Fruit fly (Drosophila melanogaster) whole organism, embryonic: Measurements from ENCODE around the gene PRL-1.
A peak's percentile ranks its signal among the peaks of the same experiment; 100 is the strongest.

ENCODE experiments used
- Abd-B ChIP-seq: fragments of 200-800 bp; sonication (Bioruptor generic); optimal IDR thresholded peaks from 2 replicates; lab custom pipeline; 2018; ENCODE audit warnings: missing biosample characterization, mild to moderate bottlenecking, missing genetic modification characterization, moderate library complexity
- CG10209 ChIP-seq: fragments of 200-800 bp; sonication (Bioruptor generic); optimal IDR thresholded peaks from 3 replicates; lab custom pipeline; 2017; ENCODE audit warnings: missing biosample characterization, mild to moderate bottlenecking, missing genetic modification characterization, missing genetic modification reagents
- CG10543 ChIP-seq: fragments of 200-800 bp; sonication (Bioruptor generic); optimal IDR thresholded peaks from 3 replicates; lab custom pipeline; 2017; ENCODE audit warnings: missing biosample characterization, mild to moderate bottlenecking, missing genetic modification characterization, moderate library complexity
- CG11093 ChIP-seq: fragments of 200-800 bp; sonication (Bioruptor generic); IDR thresholded peaks from 3 replicates; pipeline ENCODE4 v1.3.6; 2022; ENCODE audit warnings: missing biosample characterization, missing genetic modification characterization
- CG13624 ChIP-seq: fragments of 200-800 bp; sonication (Bioruptor generic); optimal IDR thresholded peaks from 2 replicates; lab custom pipeline; 2016; ENCODE audit warnings: missing biosample characterization, missing genetic modification characterization
- CG14860 ChIP-seq: fragments of 200-800 bp; sonication (Bioruptor generic); IDR thresholded peaks from 3 replicates; pipeline ENCODE4 v1.3.6; 2022; ENCODE audit warnings: missing biosample characterization, missing genetic modification characterization; ENCODE audit not compliant: partially characterized antibody
- CG15073 ChIP-seq: fragments of 200-800 bp; sonication (Bioruptor generic); optimal IDR thresholded peaks from 2 replicates; lab custom pipeline; 2016; ENCODE audit warnings: missing biosample characterization, missing genetic modification characterization
- CG15479 ChIP-seq: fragments of 200-800 bp; sonication (Bioruptor generic); optimal IDR thresholded peaks from 3 replicates; lab custom pipeline; 2019; ENCODE audit warnings: missing biosample characterization, mild to moderate bottlenecking, missing genetic modification characterization, moderate library complexity
- CG16779 ChIP-seq: fragments of 200-800 bp; sonication (Bioruptor generic); IDR thresholded peaks from 2 replicates; pipeline ENCODE4 v1.3.6; 2022; ENCODE audit warnings: missing biosample characterization, missing genetic modification characterization
- CG17912 ChIP-seq: fragments of 200-800 bp; sonication (Bioruptor generic); optimal IDR thresholded peaks from 2 replicates; lab custom pipeline; 2018; ENCODE audit warnings: missing biosample characterization, mild to moderate bottlenecking, missing genetic modification characterization
- CG18011 ChIP-seq: fragments of 200-800 bp; sonication (Bioruptor generic); optimal IDR thresholded peaks from 2 replicates; lab custom pipeline; 2017; ENCODE audit warnings: missing biosample characterization, missing genetic modification characterization, mild to moderate bottlenecking, moderate library complexity, missing genotype
- CG1832 ChIP-seq: fragments of 200-800 bp; sonication (Bioruptor generic); optimal IDR thresholded peaks from 2 replicates; lab custom pipeline; 2017; ENCODE audit warnings: missing biosample characterization, mild to moderate bottlenecking, missing genetic modification characterization, inconsistent platforms
- CG2199 ChIP-seq: fragments of 200-800 bp; sonication (Bioruptor generic); IDR thresholded peaks from 3 replicates; pipeline ENCODE4 v1.3.6; 2022; ENCODE audit warnings: missing biosample characterization, missing genetic modification characterization
- CG4282 ChIP-seq: fragments of 200-800 bp; sonication (Bioruptor generic); optimal IDR thresholded peaks from 2 replicates; lab custom pipeline; 2016; ENCODE audit warnings: missing biosample characterization, missing genetic modification characterization
- CG5953 ChIP-seq: fragments of 200-800 bp; sonication (Bioruptor generic); IDR thresholded peaks from 2 replicates; pipeline ENCODE4 v1.3.6; 2022; ENCODE audit warnings: missing biosample characterization, missing genetic modification characterization
- D ChIP-seq, 2 experiments: fragments of 200-800 bp in 1 of 2; fragments of >200 bp in 1 of 2; sonication (Bioruptor generic) in 1 of 2; optimal IDR thresholded peaks; 2 replicates in 1 of 2; 3 replicates in 1 of 2; lab custom pipeline; 2017; ENCODE audit warnings: mild to moderate bottlenecking in 1 of 2, missing biosample characterization in 1 of 2, missing genetic modification characterization in 1 of 2, missing genetic modification reagents in 1 of 2
- Opbp ChIP-seq: fragments of 200-800 bp; sonication (Bioruptor generic); IDR thresholded peaks from 3 replicates; pipeline ENCODE4 v1.3.6; 2022; ENCODE audit warnings: missing biosample characterization, missing genetic modification characterization; ENCODE audit not compliant: partially characterized antibody
- Sox100B ChIP-seq: fragments of 200-800 bp; sonication (Bioruptor generic); optimal IDR thresholded peaks from 3 replicates; lab custom pipeline; 2018; ENCODE audit warnings: missing biosample characterization, mild to moderate bottlenecking, missing genetic modification characterization
- al ChIP-seq: fragments of 200-800 bp; sonication (Bioruptor generic); IDR thresholded peaks from 2 replicates; pipeline ENCODE4 v1.3.6; 2022; ENCODE audit warnings: missing biosample characterization, missing genetic modification characterization
- bsh ChIP-seq, 2 experiments: fragments of 200-800 bp; sonication (Bioruptor generic); optimal IDR thresholded peaks; 2 replicates each; lab custom pipeline; 2017 to 2018; ENCODE audit warnings: mild to moderate bottlenecking in 2 of 2, missing biosample characterization in 2 of 2, missing genetic modification characterization in 2 of 2, moderate library complexity in 1 of 2
- btn ChIP-seq: fragments of 200-800 bp; sonication (Bioruptor generic); optimal IDR thresholded peaks from 2 replicates; lab custom pipeline; 2016; ENCODE audit warnings: missing biosample characterization, missing genetic modification characterization
- cato ChIP-seq: fragments of 200-800 bp; sonication (Bioruptor generic); optimal IDR thresholded peaks from 2 replicates; lab custom pipeline; 2016; ENCODE audit warnings: missing biosample characterization, missing genetic modification characterization, borderline replicate concordance
- crol ChIP-seq: fragments of 200-800 bp; sonication (Bioruptor generic); IDR thresholded peaks from 2 replicates; pipeline ENCODE4 v1.3.6; 2022; ENCODE audit warnings: missing biosample characterization, missing genetic modification characterization
- dm ChIP-seq: fragments of 200-800 bp; sonication (Bioruptor generic); optimal IDR thresholded peaks from 3 replicates; lab custom pipeline; 2016; ENCODE audit warnings: missing biosample characterization, missing genetic modification characterization
- ewg ChIP-seq: fragments of 200-800 bp; sonication (Bioruptor generic); optimal IDR thresholded peaks from 3 replicates; lab custom pipeline; 2017; ENCODE audit warnings: mild to moderate bottlenecking, missing biosample characterization, missing genetic modification reagents, missing genetic modification characterization
- knrl ChIP-seq: fragments of 200-800 bp; sonication (Bioruptor generic); IDR thresholded peaks from 3 replicates; pipeline ENCODE4 v1.3.6; 2022; ENCODE audit warnings: missing biosample characterization, missing genetic modification characterization; ENCODE audit not compliant: partially characterized antibody
- lov ChIP-seq, 2 experiments: fragments of 200-800 bp in 1 of 2; fragments of >200 bp in 1 of 2; sonication (Bioruptor generic) in 1 of 2; IDR thresholded peaks in 1 of 2; optimal IDR thresholded peaks in 1 of 2; 2 replicates in 1 of 2; 3 replicates in 1 of 2; pipeline versions ENCODE4 v1.3.6 to Lab custom; 2017 to 2022; ENCODE audit warnings: missing biosample characterization in 1 of 2, missing genetic modification characterization in 1 of 2
- nerfin-1 ChIP-seq: fragments of 200-800 bp; sonication (Bioruptor generic); optimal IDR thresholded peaks from 3 replicates; lab custom pipeline; 2019; ENCODE audit warnings: missing biosample characterization, mild to moderate bottlenecking, missing genetic modification characterization, moderate library complexity
- nom ChIP-seq: fragments of 200-800 bp; sonication (Bioruptor generic); optimal IDR thresholded peaks from 2 replicates; lab custom pipeline; 2017; ENCODE audit warnings: missing biosample characterization, missing genetic modification characterization, mild to moderate bottlenecking, moderate library complexity, missing genetic modification reagents
- odd ChIP-seq: fragments of 200-800 bp; sonication (Bioruptor generic); optimal IDR thresholded peaks from 2 replicates; lab custom pipeline; 2017; ENCODE audit warnings: missing biosample characterization, mild to moderate bottlenecking, missing genetic modification characterization
- peb ChIP-seq: fragments of 200-800 bp; sonication (Bioruptor generic); IDR thresholded peaks from 2 replicates; pipeline ENCODE4 v1.3.6; 2022; ENCODE audit warnings: missing biosample characterization, missing genetic modification characterization
- pfk ChIP-seq: fragments of 200-800 bp; sonication (Bioruptor generic); optimal IDR thresholded peaks from 2 replicates; lab custom pipeline; 2018; ENCODE audit warnings: missing biosample characterization, mild to moderate bottlenecking, missing genetic modification characterization, moderate library complexity
- pros ChIP-seq: fragments of 200-800 bp; sonication (Bioruptor generic); optimal IDR thresholded peaks from 3 replicates; lab custom pipeline; 2019; ENCODE audit warnings: missing biosample characterization, mild to moderate bottlenecking, missing genetic modification characterization, moderate library complexity
- sens ChIP-seq: fragments of 200-800 bp; sonication (Bioruptor generic); peaks from one replicate; lab custom pipeline; 2016; ENCODE audit warnings: missing biosample characterization, missing genetic modification characterization
- stwl ChIP-seq: fragments of 200-800 bp; sonication (Bioruptor generic); optimal IDR thresholded peaks from 3 replicates; lab custom pipeline; 2018; ENCODE audit warnings: missing biosample characterization, mild to moderate bottlenecking, missing genetic modification characterization, moderate library complexity

PRL-1 gene

DNA sequence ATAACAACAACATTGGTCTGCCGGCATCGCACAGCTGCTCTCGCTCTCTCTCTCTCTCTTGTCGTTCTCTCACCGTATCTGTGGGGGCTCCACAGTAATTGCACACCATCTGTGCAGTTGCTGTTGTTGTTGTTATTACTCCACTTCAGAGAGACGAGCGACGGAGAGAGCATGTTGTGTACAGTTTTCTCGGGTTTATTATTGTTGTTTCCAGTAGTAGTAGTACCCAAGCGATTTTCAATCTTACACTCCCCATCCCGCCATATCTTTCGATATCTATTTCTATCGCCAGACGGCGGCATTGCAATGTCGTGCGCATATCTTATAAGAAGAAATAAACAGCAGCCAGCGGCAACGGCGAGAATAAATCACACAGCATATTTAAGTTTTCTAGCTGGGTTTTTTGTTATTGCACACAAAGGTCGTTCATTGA, 10.7 kb upstream of the PRL-1 start (continued):
- TF ChIP-seq pfk (GFP tag; lab: Kevin White, UChicago): peak; percentile 66
- peak; percentile 4 for TF ChIP-seq CG17912 (GFP tag; lab: Kevin White, UChicago)
- TF ChIP-seq odd (GFP tag; lab: Kevin White, UChicago): peak; percentile 2
- TF ChIP-seq pros (GFP tag; lab: Kevin White, UChicago): peak; percentile 58
- TF ChIP-seq nerfin-1 (tag; lab: Kevin White, UChicago): peak; percentile 25

DNA sequence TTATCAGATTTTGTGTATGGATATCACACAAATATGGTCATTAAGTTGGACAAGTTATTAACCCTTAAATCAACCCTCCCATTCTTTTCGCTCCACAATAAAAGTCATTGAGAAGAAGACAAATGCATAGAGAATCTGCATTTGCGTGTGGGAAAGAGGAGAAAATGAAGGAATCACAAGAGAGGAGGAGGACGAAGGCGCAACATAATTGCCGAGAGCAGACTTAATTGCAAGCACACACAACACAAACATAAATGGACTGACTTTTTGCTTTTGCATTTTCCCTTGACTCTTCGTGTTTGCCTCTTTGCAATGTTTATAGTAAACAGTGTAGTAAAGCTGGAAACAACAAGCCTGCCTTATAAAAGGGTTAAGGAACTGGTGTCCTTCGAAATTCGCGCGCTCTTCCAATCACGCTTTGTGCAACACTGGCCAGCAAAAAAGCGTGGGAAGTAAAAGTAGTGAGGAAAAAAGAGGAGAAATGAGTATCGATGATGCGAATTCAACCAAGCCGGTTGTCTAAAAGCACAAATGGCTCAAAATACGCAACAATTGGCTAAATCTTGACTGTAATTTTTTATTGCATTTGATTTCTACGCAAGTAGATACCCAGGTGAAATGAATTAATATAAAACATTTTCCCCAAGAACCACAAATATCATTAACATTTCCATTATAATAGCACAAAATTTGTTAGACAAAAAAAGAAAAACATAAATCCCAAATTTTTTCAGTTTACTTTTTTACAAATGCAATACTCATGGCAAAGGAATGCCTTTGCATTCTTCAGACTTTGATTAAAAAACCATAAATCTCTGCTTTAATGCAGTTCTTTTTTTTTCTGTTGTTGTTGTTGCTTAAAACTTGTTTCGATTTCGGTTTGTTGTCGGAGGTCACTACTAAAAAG, 10.0 kb upstream of the PRL-1 start:
- peak; percentile 75 for TF ChIP-seq sens (GFP tag; lab: Kevin White, UChicago)
- TF ChIP-seq nom (GFP tag; lab: Kevin White, UChicago): peak; percentile 27
- no peak for TF ChIP-seq al (GFP tag; lab: Robert Waterston, UW)
- TF ChIP-seq, all 482 proteins: peak for 2

DNA sequence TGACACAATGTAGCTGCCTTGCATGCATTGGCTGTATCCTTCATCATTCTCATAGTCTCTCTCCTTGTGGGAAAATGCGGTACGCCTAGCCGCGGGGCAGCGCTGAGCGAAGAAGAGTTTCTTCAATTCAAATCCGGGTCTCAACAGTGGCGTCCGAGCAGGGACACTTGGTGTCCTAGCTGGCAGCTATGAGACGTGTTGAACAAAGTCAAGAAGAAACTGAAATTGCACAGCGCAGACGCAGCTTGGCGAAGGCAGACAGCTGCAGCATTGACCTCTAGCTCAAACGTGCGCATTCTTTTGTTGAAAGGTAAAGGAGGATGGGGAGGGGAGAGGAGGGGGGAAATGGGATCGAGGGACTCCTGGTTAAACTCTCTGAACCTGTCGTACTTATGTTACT, 6.3 kb upstream of the PRL-1 start:
- TF ChIP-seq ewg (GFP tag; lab: Kevin White, UChicago) (peak; percentile 19), CG13624 (no peak), CG5953 (GFP tag; lab: Robert Waterston, UW) (0 out of 2 replicates have a peak, but pooled peaks have one; percentile 36), stwl (tag; lab: Kevin White, UChicago) (peak; percentile 36), Abd-B (no peak), knrl (GFP tag; lab: Robert Waterston, UW) (peak; percentile 14; the same call in 1 of the 3 replicates), CG10209 (no peak), CG18011 (GFP tag; lab: Kevin White, UChicago) (peak; percentile 94), peb (GFP tag; lab: Robert Waterston, UW) (no peak), D (optimal IDR thresholded peaks at IDR 0.05; lab: Kevin White, UChicago) (peak; percentile 4), D (GFP tag; optimal IDR thresholded peaks at IDR 0.05; lab: Kevin White, UChicago) (no peak), CG11093 (GFP tag; lab: Robert Waterston, UW) (no peak), CG15479 (GFP tag; lab: Kevin White, UChicago) (peak; percentile 11), btn (GFP tag; lab: Kevin White, UChicago) (no peak), CG1832 (GFP tag; lab: Kevin White, UChicago) (peak; percentile 15), CG14860 (GFP tag; lab: Robert Waterston, UW) (no peak), CG10543 (GFP tag; lab: Kevin White, UChicago) (no peak), bsh (GFP tag; optimal IDR thresholded peaks at IDR 0.05; lab: Kevin White, UChicago) (no peak), CG15073 (GFP tag; lab: Kevin White, UChicago) (peak; percentile 86), CG2199 (0 out of 3 replicates have a peak, but pooled peaks have one; percentile 72), CG4282 (GFP tag; lab: Kevin White, UChicago) (no peak), CG16779 (peak; percentile 32; the same call in 1 of the 2 replicates), Sox100B (GFP tag; lab: Kevin White, UChicago) (no peak), lov (optimal IDR thresholded peaks at IDR 0.05; lab: Kevin White, UChicago) (no peak), lov (GFP tag; IDR thresholded peaks at IDR 0.05; lab: Robert Waterston, UW) (no peak), crol (GFP tag; lab: Robert Waterston, UW) (peak; percentile 57; the same call in 1 of the 2 replicates), Opbp (GFP tag; lab: Robert Waterston, UW) (no peak), cato (GFP tag; lab: Kevin White, UChicago) (no peak), dm (no peak)
